Fruit fly (Drosophila melanogaster) whole organism, embryonic: ENCODE measurements around the gene CG6277.

Source experiments
- Ada2b ChIP-seq: fragments of 200-800 bp; sonication (Bioruptor generic); IDR thresholded peaks from 2 replicates; pipeline ENCODE4 v1.3.6; 2022; ENCODE audit warnings: missing biosample characterization, missing genetic modification characterization
- Awh ChIP-seq: fragments of 200-800 bp; sonication (Bioruptor generic); IDR thresholded peaks from 2 replicates; pipeline ENCODE4, ENCODE4 v1.3.6; 2022; ENCODE audit warnings: missing biosample characterization, missing genetic modification characterization
- CG10267 ChIP-seq: fragments of 200-800 bp; sonication (Bioruptor generic); optimal IDR thresholded peaks from 2 replicates; lab custom pipeline; 2018; ENCODE audit warnings: missing biosample characterization, mild to moderate bottlenecking, missing genetic modification characterization, moderate library complexity
- CG10321 ChIP-seq: fragments of 200-800 bp; sonication (Bioruptor generic); IDR thresholded peaks from 2 replicates; pipeline ENCODE4 v1.3.6; 2022; ENCODE audit warnings: missing biosample characterization, missing genetic modification characterization
- CG11398 ChIP-seq: fragments of 200-800 bp; sonication (Bioruptor generic); optimal IDR thresholded peaks from 2 replicates; lab custom pipeline; 2016; ENCODE audit warnings: missing biosample characterization, missing genetic modification characterization
- CG11560 ChIP-seq: fragments of 200-800 bp; sonication (Bioruptor generic); IDR thresholded peaks from 3 replicates; pipeline ENCODE4 v1.3.6; 2022; ENCODE audit warnings: missing biosample characterization, missing genetic modification characterization
- CG12236 ChIP-seq: fragments of 200-800 bp; sonication (Bioruptor generic); optimal IDR thresholded peaks from 2 replicates; lab custom pipeline; 2016; ENCODE audit warnings: missing biosample characterization, missing genetic modification characterization
- CG1233 ChIP-seq: fragments of 200-800 bp; sonication (Bioruptor generic); optimal IDR thresholded peaks from 4 replicates; lab custom pipeline; 2018; ENCODE audit warnings: missing biosample characterization, mild to moderate bottlenecking, missing genetic modification characterization
- CG15269 ChIP-seq: fragments of 200-800 bp; sonication (Bioruptor generic); optimal IDR thresholded peaks from 2 replicates; lab custom pipeline; 2018; ENCODE audit warnings: missing biosample characterization, mild to moderate bottlenecking, missing genetic modification characterization, moderate library complexity
- CG15514 ChIP-seq: fragments of 200-800 bp; sonication (Bioruptor generic); optimal IDR thresholded peaks from 3 replicates; lab custom pipeline; 2017; ENCODE audit warnings: missing biosample characterization, missing genetic modification characterization, mild to moderate bottlenecking, moderate library complexity, missing genetic modification reagents
- CG1647 ChIP-seq: fragments of 200-800 bp; sonication (Bioruptor generic); optimal IDR thresholded peaks from 3 replicates; lab custom pipeline; 2016; ENCODE audit warnings: missing biosample characterization, missing genetic modification characterization
- CG16813 ChIP-seq: fragments of 200-800 bp; sonication (Bioruptor generic); IDR thresholded peaks from 3 replicates; pipeline ENCODE4 v1.3.6; 2022; ENCODE audit warnings: missing biosample characterization, missing genetic modification characterization; ENCODE audit not compliant: partially characterized antibody
- CG2199 ChIP-seq: fragments of 200-800 bp; sonication (Bioruptor generic); IDR thresholded peaks from 3 replicates; pipeline ENCODE4 v1.3.6; 2022; ENCODE audit warnings: missing biosample characterization, missing genetic modification characterization
- CG2202 ChIP-seq: fragments of 200-800 bp; sonication (Bioruptor generic); optimal IDR thresholded peaks from 2 replicates; lab custom pipeline; 2018; ENCODE audit warnings: missing biosample characterization, mild to moderate bottlenecking, missing genetic modification characterization
- CG2678 ChIP-seq: fragments of 200-800 bp; sonication (Bioruptor generic); optimal IDR thresholded peaks from 3 replicates; lab custom pipeline; 2019; ENCODE audit warnings: missing biosample characterization, mild to moderate bottlenecking, missing genetic modification characterization, moderate library complexity
- CG2889 ChIP-seq: fragments of 200-800 bp; sonication (Bioruptor generic); IDR thresholded peaks from 3 replicates; pipeline ENCODE4 v1.3.6; 2022; ENCODE audit warnings: missing biosample characterization, missing genetic modification characterization
- CG32767 ChIP-seq: fragments of 200-800 bp; sonication (Bioruptor generic); IDR thresholded peaks from 2 replicates; pipeline ENCODE4 v1.3.6; 2022; ENCODE audit warnings: missing biosample characterization, missing genetic modification characterization
- CG34224 ChIP-seq: fragments of 200-800 bp; sonication (Bioruptor generic); IDR thresholded peaks from 3 replicates; pipeline ENCODE4 v1.3.6; 2022; ENCODE audit warnings: missing biosample characterization, missing genetic modification characterization; ENCODE audit not compliant: partially characterized antibody
- CG34376 ChIP-seq: fragments of 200-800 bp; sonication (Bioruptor generic); optimal IDR thresholded peaks from 2 replicates; lab custom pipeline; 2018; ENCODE audit warnings: missing biosample characterization, mild to moderate bottlenecking, missing genetic modification characterization
- CG6689 ChIP-seq: fragments of 200-800 bp; sonication (Bioruptor generic); IDR thresholded peaks from 2 replicates; pipeline ENCODE4 v1.3.6; 2022; ENCODE audit warnings: missing biosample characterization, missing genetic modification characterization
- CG7357 ChIP-seq: fragments of 200-800 bp; sonication (Bioruptor generic); IDR thresholded peaks from 3 replicates; pipeline ENCODE4 v1.3.6; 2022; ENCODE audit warnings: missing biosample characterization, missing genetic modification characterization
- CG8388 ChIP-seq: fragments of 200-800 bp; sonication (Bioruptor generic); optimal IDR thresholded peaks from 2 replicates; lab custom pipeline; 2019; ENCODE audit warnings: missing biosample characterization, mild to moderate bottlenecking, missing genetic modification characterization, moderate library complexity
- CG8478 ChIP-seq: fragments of >200 bp; optimal IDR thresholded peaks from 2 replicates; lab custom pipeline; 2018
- CG9876 ChIP-seq: fragments of 200-800 bp; sonication (Bioruptor generic); optimal IDR thresholded peaks from 2 replicates; lab custom pipeline; 2016; ENCODE audit warnings: missing biosample characterization, missing genetic modification characterization
- CkIIα-i1 ChIP-seq: fragments of 200-800 bp; sonication (Bioruptor generic); IDR thresholded peaks from 2 replicates; pipeline ENCODE4 v1.3.6; 2022; ENCODE audit warnings: missing biosample characterization, missing genetic modification characterization
- Deaf1 ChIP-seq: fragments of 200-800 bp; optimal IDR thresholded peaks from 3 replicates; lab custom pipeline; 2019; ENCODE audit warnings: missing biosample characterization, mild to moderate bottlenecking, missing genetic modification characterization, moderate library complexity
- Hmx ChIP-seq: fragments of 200-800 bp; sonication (Bioruptor generic); optimal IDR thresholded peaks from 2 replicates; lab custom pipeline; 2016; ENCODE audit warnings: missing biosample characterization, missing genetic modification characterization
- Hr78 ChIP-seq, 2 experiments: fragments of 200-800 bp in 1 of 2; fragments of >200 bp in 1 of 2; sonication (Bioruptor generic) in 1 of 2; optimal IDR thresholded peaks; 2 replicates each; lab custom pipeline; 2017 to 2019; ENCODE audit warnings: missing biosample characterization in 2 of 2, missing genetic modification characterization in 2 of 2, mild to moderate bottlenecking in 1 of 2, moderate library complexity in 1 of 2
- Jarid2 ChIP-seq: fragments of 200-800 bp; sonication (Bioruptor generic); optimal IDR thresholded peaks from 3 replicates; lab custom pipeline; 2017; ENCODE audit warnings: mild to moderate bottlenecking, missing biosample characterization, missing genetic modification reagents, missing genetic modification characterization
- Lim3 ChIP-seq: fragments of 200-800 bp; sonication (Bioruptor generic); IDR thresholded peaks from 2 replicates; pipeline ENCODE4 v1.3.6; 2022; ENCODE audit warnings: missing biosample characterization, missing genetic modification characterization
- MTF-1 ChIP-seq: fragments of 200-800 bp; sonication (Bioruptor generic); optimal IDR thresholded peaks from 2 replicates; lab custom pipeline; 2018; ENCODE audit warnings: missing biosample characterization, mild to moderate bottlenecking, missing genetic modification characterization, borderline replicate concordance
- Meics ChIP-seq: fragments of 200-800 bp; sonication (Bioruptor generic); optimal IDR thresholded peaks from 2 replicates; lab custom pipeline; 2017; ENCODE audit warnings: missing biosample characterization, mild to moderate bottlenecking, missing genetic modification characterization
- Pdp1 ChIP-seq, 2 experiments: fragments of 200-800 bp; sonication (Bioruptor generic); optimal IDR thresholded peaks; 3 replicates each; lab custom pipeline; 2016; ENCODE audit warnings: missing biosample characterization in 2 of 2, missing genetic modification characterization in 2 of 2, mild to moderate bottlenecking in 1 of 2, moderate library complexity in 1 of 2
- Sox102F ChIP-seq: fragments of 200-800 bp; sonication (Bioruptor generic); optimal IDR thresholded peaks from 2 replicates; lab custom pipeline; 2018; ENCODE audit warnings: missing biosample characterization, mild to moderate bottlenecking, missing genetic modification characterization, moderate library complexity
- ci ChIP-seq: fragments of 200-800 bp; sonication (Bioruptor generic); IDR thresholded peaks from 3 replicates; pipeline ENCODE4 v1.3.6; 2022; ENCODE audit warnings: missing biosample characterization, missing genetic modification characterization
- crc ChIP-seq: fragments of 200-800 bp; sonication (Bioruptor generic); optimal IDR thresholded peaks from 2 replicates; lab custom pipeline; 2016; ENCODE audit warnings: missing biosample characterization, missing genetic modification characterization
- en ChIP-seq: fragments of 200-800 bp; sonication (Bioruptor generic); optimal IDR thresholded peaks from 2 replicates; lab custom pipeline; 2016; ENCODE audit warnings: missing biosample characterization, missing genetic modification characterization
- hb ChIP-seq: fragments of 200-800 bp; sonication (Bioruptor generic); IDR thresholded peaks from 3 replicates; pipeline ENCODE4 v1.3.6; 2022; ENCODE audit warnings: missing biosample characterization, missing genetic modification characterization; ENCODE audit not compliant: partially characterized antibody
- jumu ChIP-seq: fragments of 200-800 bp; sonication (Bioruptor generic); optimal IDR thresholded peaks from 3 replicates; lab custom pipeline; 2016; ENCODE audit warnings: missing biosample characterization, missing genetic modification characterization
- maf-S ChIP-seq: fragments of 200-800 bp; sonication (Bioruptor generic); optimal IDR thresholded peaks from 2 replicates; lab custom pipeline; 2016; ENCODE audit warnings: missing biosample characterization, missing genetic modification characterization
- pros ChIP-seq: fragments of 200-800 bp; sonication (Bioruptor generic); optimal IDR thresholded peaks from 3 replicates; lab custom pipeline; 2019; ENCODE audit warnings: missing biosample characterization, mild to moderate bottlenecking, missing genetic modification characterization, moderate library complexity
- sim ChIP-seq: fragments of 200-800 bp; sonication (Bioruptor generic); IDR thresholded peaks from 2 replicates; pipeline ENCODE4 v1.3.6; 2022; ENCODE audit warnings: missing biosample characterization, missing genetic modification characterization
- sima ChIP-seq: fragments of 200-800 bp; sonication (Bioruptor generic); optimal IDR thresholded peaks from 2 replicates; lab custom pipeline; 2016; ENCODE audit warnings: missing biosample characterization, missing genetic modification characterization
- slp2 ChIP-seq: fragments of 200-800 bp; sonication (Bioruptor generic); optimal IDR thresholded peaks from 2 replicates; lab custom pipeline; 2016; ENCODE audit warnings: missing biosample characterization, missing genetic modification characterization
- stwl ChIP-seq: fragments of 200-800 bp; sonication (Bioruptor generic); optimal IDR thresholded peaks from 3 replicates; lab custom pipeline; 2018; ENCODE audit warnings: missing biosample characterization, mild to moderate bottlenecking, missing genetic modification characterization, moderate library complexity
- trh ChIP-seq: fragments of 200-800 bp; sonication (Bioruptor generic); optimal IDR thresholded peaks from 2 replicates; lab custom pipeline; 2016; ENCODE audit warnings: missing biosample characterization, missing genetic modification characterization
- twi ChIP-seq: fragments of 200-800 bp; optimal IDR thresholded peaks from 2 replicates; lab custom pipeline; 2019; ENCODE audit warnings: missing biosample characterization, mild to moderate bottlenecking, missing genetic modification characterization, moderate library complexity

Gene CG6277

dm6 chr3R:26989802-26990509 lies 33.1 kb downstream of the CG6277 start, which contains the start of gene CG31076 (continued):
- TF ChIP-seq jumu (GFP tag; lab: Kevin White, UChicago) (no peak), CG9876 (GFP tag; lab: Kevin White, UChicago) (no peak), Deaf1 (tag; lab: Kevin White, UChicago) (peak; percentile 34), Sox102F (GFP tag; lab: Kevin White, UChicago) (peak; percentile 53), sima (GFP tag; lab: Kevin White, UChicago) (no peak), stwl (no peak), slp2 (GFP tag; lab: Kevin White, UChicago) (no peak), ci (GFP tag; lab: Robert Waterston, UW) (0 out of 3 replicates have a peak, but pooled peaks have one; percentile 30), CG10321 (no peak), CG34224 (GFP tag; lab: Robert Waterston, UW) (no peak), Hr78 (GFP tag; optimal IDR thresholded peaks at IDR 0.05; lab: Kevin White, UChicago) (no peak), CG34376 (GFP tag; lab: Kevin White, UChicago) (peak; percentile 9)
- TF ChIP-seq, all 482 proteins: peak for 77

dm6 chr3R:26988412-26988981 lies 34.5 kb downstream of the CG6277 start, which contains the start of gene CG31075:
CG31075 (minus strand) TSS chr3R:26988517.
- TF ChIP-seq Lim3 (no peak), Hmx (GFP tag; lab: Kevin White, UChicago) (no peak), CG1647 (GFP tag; lab: Kevin White, UChicago) (no peak), CG2889 (GFP tag; lab: Robert Waterston, UW) (0 out of 3 replicates have a peak, but pooled peaks have one; percentile 4), CG2202 (tag; lab: Kevin White, UChicago) (no peak), CkIIα-i1 (GFP tag; lab: Robert Waterston, UW) (0 out of 2 replicates have a peak, but pooled peaks have one; percentile 4), CG8478 (lab: Kevin White, UChicago) (no peak), maf-S (GFP tag; lab: Kevin White, UChicago) (no peak), CG6689 (peak; percentile 30; the same call in 1 of the 2 replicates), CG10267 (tag; lab: Kevin White, UChicago) (peak; percentile 16), Awh (GFP tag; lab: Robert Waterston, UW) (peak; percentile 50; the same call in 1 of the 2 replicates), Meics (GFP tag; lab: Kevin White, UChicago) (peak; percentile 61), twi (no peak), CG16813 (GFP tag; lab: Robert Waterston, UW) (no peak), CG8388 (GFP tag; lab: Kevin White, UChicago) (no peak), crc (GFP tag; lab: Kevin White, UChicago) (no peak), CG15269 (peak; percentile 42), MTF-1 (GFP tag; lab: Kevin White, UChicago) (no peak), en (GFP tag; lab: Kevin White, UChicago) (no peak), CG32767 (GFP tag; lab: Robert Waterston, UW) (peak; percentile 49; the same call in 1 of the 2 replicates), Pdp1 (GFP tag; optimal IDR thresholded peaks at IDR 0.05; lab: Kevin White, UChicago) (peak in 1 of 2 experiments; percentile 2), Jarid2 (peak; percentile 25), CG11398 (GFP tag; lab: Kevin White, UChicago) (no peak), CG12236 (GFP tag; lab: Kevin White, UChicago) (no peak), pros (GFP tag; lab: Kevin White, UChicago) (no peak), trh (GFP tag; lab: Kevin White, UChicago) (no peak), CG2199 (GFP tag; lab: Robert Waterston, UW) (peak; percentile 46; the same call in 1 of the 3 replicates), CG2678 (tag; lab: Kevin White, UChicago) (peak; percentile 60), hb (GFP tag; lab: Robert Waterston, UW) (no peak), CG15514 (GFP tag; lab: Kevin White, UChicago) (peak; percentile 62), sim (GFP tag; lab: Robert Waterston, UW) (no peak), Ada2b (GFP tag; lab: Robert Waterston, UW) (peak; percentile 86), jumu (GFP tag; lab: Kevin White, UChicago) (no peak), CG11560 (tag; lab: Robert Waterston, UW) (no peak), CG1233 (GFP tag; lab: Kevin White, UChicago) (peak; percentile 36), CG7357 (no peak)
